Fruit fly (Drosophila melanogaster) whole organism, prepupa: ENCODE measurements around the gene CG15539.

ENCODE experiments used
- Blimp-1 ChIP-seq: fragments of 200-800 bp; sonication (Bioruptor generic); optimal IDR thresholded peaks from 3 replicates; lab custom pipeline; 2017; ENCODE audit warnings: missing biosample characterization, missing genetic modification characterization, mild to moderate bottlenecking, moderate library complexity, missing genetic modification reagents
- CG10669 ChIP-seq: fragments of 200-800 bp; sonication (Bioruptor generic); optimal IDR thresholded peaks from 3 replicates; lab custom pipeline; 2018; ENCODE audit warnings: missing biosample characterization, mild to moderate bottlenecking, missing genetic modification characterization, moderate library complexity
- CG11294 ChIP-seq: fragments of 200-800 bp; sonication (Bioruptor generic); IDR thresholded peaks from 2 replicates; pipeline ENCODE4 v1.3.6; 2022; ENCODE audit warnings: missing biosample characterization, missing genetic modification characterization
- CG11762 ChIP-seq: fragments of 200-800 bp; sonication (Bioruptor generic); optimal IDR thresholded peaks from 3 replicates; lab custom pipeline; 2016; ENCODE audit warnings: missing biosample characterization, missing genetic modification characterization; ENCODE audit not compliant: insufficient read depth
- CG15336 ChIP-seq: fragments of 200-800 bp; sonication (Bioruptor generic); IDR thresholded peaks from 2 replicates; pipeline ENCODE4 v1.3.6; 2022; ENCODE audit warnings: missing biosample characterization, missing genetic modification characterization
- CG16779 ChIP-seq: fragments of 200-800 bp; sonication (Bioruptor generic); optimal IDR thresholded peaks from 3 replicates; lab custom pipeline; 2017; ENCODE audit warnings: missing biosample characterization, mild to moderate bottlenecking, missing genetic modification characterization
- CG3032 ChIP-seq: fragments of 200-800 bp; optimal IDR thresholded peaks from 2 replicates; lab custom pipeline; 2019; ENCODE audit warnings: missing biosample characterization, mild to moderate bottlenecking, missing genetic modification characterization, moderate library complexity
- CG31627 ChIP-seq: fragments of 200-800 bp; sonication (Bioruptor generic); optimal IDR thresholded peaks from 3 replicates; lab custom pipeline; 2016; ENCODE audit warnings: missing biosample characterization, missing genetic modification characterization
- CG34406 ChIP-seq: fragments of 200-800 bp; sonication (Bioruptor generic); optimal IDR thresholded peaks from 3 replicates; lab custom pipeline; 2016; ENCODE audit warnings: missing biosample characterization, missing genetic modification characterization
- CG3919 ChIP-seq: fragments of 200-800 bp; sonication (Bioruptor generic); optimal IDR thresholded peaks from 3 replicates; lab custom pipeline; 2016; ENCODE audit warnings: missing biosample characterization, missing genetic modification characterization
- CG4318 ChIP-seq: fragments of 200-800 bp; sonication (Bioruptor generic); optimal IDR thresholded peaks from 3 replicates; lab custom pipeline; 2017; ENCODE audit warnings: missing biosample characterization, mild to moderate bottlenecking, missing genetic modification characterization
- CG6163 ChIP-seq: fragments of 200-800 bp; sonication (Bioruptor generic); IDR thresholded peaks from 3 replicates; pipeline ENCODE4 v1.3.6; 2022; ENCODE audit warnings: missing biosample characterization, missing genetic modification characterization
- CG6276 ChIP-seq: fragments of 200-800 bp; sonication (Bioruptor generic); optimal IDR thresholded peaks from 2 replicates; lab custom pipeline; 2017; ENCODE audit warnings: missing biosample characterization, mild to moderate bottlenecking, missing genetic modification characterization
- CG6808 ChIP-seq: fragments of 200-800 bp; sonication (Bioruptor generic); optimal IDR thresholded peaks from 3 replicates; lab custom pipeline; 2017; ENCODE audit warnings: missing biosample characterization, missing genetic modification characterization, mild to moderate bottlenecking, moderate library complexity, missing genetic modification reagents
- CG6854 ChIP-seq: fragments of 200-800 bp; sonication (Bioruptor generic); optimal IDR thresholded peaks from 2 replicates; lab custom pipeline; 2017; ENCODE audit warnings: missing biosample characterization, mild to moderate bottlenecking, missing genetic modification characterization
- CG7368 ChIP-seq: fragments of 200-800 bp; sonication (Bioruptor generic); optimal IDR thresholded peaks from 3 replicates; lab custom pipeline; 2016; ENCODE audit warnings: missing biosample characterization, missing genetic modification characterization
- CG8119 ChIP-seq: fragments of 200-800 bp; sonication (Bioruptor generic); IDR thresholded peaks from 3 replicates; pipeline ENCODE4 v1.3.6; 2022; ENCODE audit warnings: missing biosample characterization, missing genetic modification characterization
- CG8319 ChIP-seq: fragments of 200-800 bp; sonication (Bioruptor generic); optimal IDR thresholded peaks from 3 replicates; lab custom pipeline; 2016; ENCODE audit warnings: missing biosample characterization, missing genetic modification characterization
- CG8632 ChIP-seq: fragments of 200-800 bp; sonication (Bioruptor generic); optimal IDR thresholded peaks from 3 replicates; lab custom pipeline; 2016; ENCODE audit warnings: missing biosample characterization, missing genetic modification characterization
- CG9139 ChIP-seq: fragments of 200-800 bp; sonication (Bioruptor generic); optimal IDR thresholded peaks from 3 replicates; lab custom pipeline; 2017; ENCODE audit warnings: missing biosample characterization, mild to moderate bottlenecking, missing genetic modification characterization
- Eip75B ChIP-seq: fragments of 200-800 bp; sonication (Bioruptor generic); optimal IDR thresholded peaks from 3 replicates; lab custom pipeline; 2016; ENCODE audit warnings: missing biosample characterization, missing genetic modification characterization
- Eip78C ChIP-seq: fragments of 200-800 bp; sonication (Bioruptor generic); peaks from one replicate; lab custom pipeline; 2016; ENCODE audit warnings: missing biosample characterization, missing genetic modification characterization
- Ets21C ChIP-seq: fragments of 200-800 bp; sonication (Bioruptor generic); optimal IDR thresholded peaks from 3 replicates; lab custom pipeline; 2016; ENCODE audit warnings: missing biosample characterization, missing genetic modification characterization
- Ets96B ChIP-seq: fragments of 200-800 bp; optimal IDR thresholded peaks from 2 replicates; lab custom pipeline; 2019; ENCODE audit warnings: missing biosample characterization, mild to moderate bottlenecking, missing genetic modification characterization, moderate library complexity
- Hr38 ChIP-seq: sonication (Bioruptor generic); optimal IDR thresholded peaks from 2 replicates; lab custom pipeline; 2016; ENCODE audit warnings: missing biosample characterization, missing genetic modification characterization
- Hr4 ChIP-seq: fragments of 200-800 bp; sonication (Bioruptor generic); optimal IDR thresholded peaks from 3 replicates; lab custom pipeline; 2016; ENCODE audit warnings: missing biosample characterization, missing genetic modification characterization
- Lpt ChIP-seq: fragments of 200-800 bp; sonication (Bioruptor generic); optimal IDR thresholded peaks from 3 replicates; lab custom pipeline; 2016; ENCODE audit warnings: missing biosample characterization, missing genetic modification characterization
- Met ChIP-seq: fragments of 200-800 bp; sonication (Bioruptor generic); optimal IDR thresholded peaks from 3 replicates; lab custom pipeline; 2016; ENCODE audit warnings: missing biosample characterization, missing genetic modification characterization
- Smox ChIP-seq: fragments of 200-800 bp; sonication (Bioruptor generic); optimal IDR thresholded peaks from 3 replicates; lab custom pipeline; 2016; ENCODE audit warnings: missing biosample characterization, missing genetic modification characterization
- Sox102F ChIP-seq: fragments of 200-800 bp; sonication (Bioruptor generic); optimal IDR thresholded peaks from 2 replicates; lab custom pipeline; 2016; ENCODE audit warnings: missing biosample characterization, mild to moderate bottlenecking, missing genetic modification characterization
- Sox14 ChIP-seq: fragments of 200-800 bp; sonication (Bioruptor generic); optimal IDR thresholded peaks from 3 replicates; lab custom pipeline; 2016; ENCODE audit warnings: missing biosample characterization, missing genetic modification characterization
- Sox15 ChIP-seq: fragments of 200-800 bp; sonication (Bioruptor generic); optimal IDR thresholded peaks from 3 replicates; lab custom pipeline; 2016; ENCODE audit warnings: missing biosample characterization, missing genetic modification characterization
- achi ChIP-seq: fragments of 200-800 bp; sonication (Bioruptor generic); optimal IDR thresholded peaks from 3 replicates; lab custom pipeline; 2016; ENCODE audit warnings: missing biosample characterization, missing genetic modification characterization
- acj6 ChIP-seq: fragments of 200-800 bp; sonication (Bioruptor generic); optimal IDR thresholded peaks from 3 replicates; lab custom pipeline; 2016; ENCODE audit warnings: missing biosample characterization, missing genetic modification characterization
- cyc ChIP-seq: fragments of 200-800 bp; sonication (Bioruptor generic); optimal IDR thresholded peaks from 3 replicates; lab custom pipeline; 2016; ENCODE audit warnings: missing biosample characterization, missing genetic modification characterization
- dac ChIP-seq: fragments of 200-800 bp; sonication (Bioruptor generic); optimal IDR thresholded peaks from 2 replicates; lab custom pipeline; 2017; ENCODE audit warnings: missing biosample characterization, mild to moderate bottlenecking, missing genetic modification characterization
- dsx ChIP-seq: fragments of 200-800 bp; optimal IDR thresholded peaks from 3 replicates; lab custom pipeline; 2019; ENCODE audit warnings: missing biosample characterization, mild to moderate bottlenecking, missing genetic modification characterization, moderate library complexity; ENCODE audit not compliant: poor library complexity, severe bottlenecking
- eg ChIP-seq: fragments of 200-800 bp; sonication (Bioruptor generic); IDR thresholded peaks from 3 replicates; pipeline ENCODE4 v1.3.6; 2022; ENCODE audit warnings: missing biosample characterization, missing genetic modification characterization
- esn ChIP-seq: fragments of 200-800 bp; sonication (Bioruptor generic); optimal IDR thresholded peaks from 2 replicates; lab custom pipeline; 2016; ENCODE audit warnings: missing biosample characterization, mild to moderate bottlenecking, missing genetic modification characterization, moderate library complexity
- fd85E ChIP-seq: fragments of 200-800 bp; sonication (Bioruptor generic); optimal IDR thresholded peaks from 3 replicates; lab custom pipeline; 2016; ENCODE audit warnings: missing biosample characterization, missing genetic modification characterization
- fkh ChIP-seq: fragments of 200-800 bp; sonication (Bioruptor generic); optimal IDR thresholded peaks from 3 replicates; lab custom pipeline; 2017; ENCODE audit warnings: missing biosample characterization, mild to moderate bottlenecking, missing genetic modification characterization, moderate library complexity
- lz ChIP-seq: fragments of 200-800 bp; sonication (Bioruptor generic); optimal IDR thresholded peaks from 3 replicates; lab custom pipeline; 2016; ENCODE audit warnings: missing biosample characterization, missing genetic modification characterization
- net ChIP-seq: fragments of 200-800 bp; sonication (Bioruptor generic); optimal IDR thresholded peaks from 3 replicates; lab custom pipeline; 2016; ENCODE audit warnings: missing biosample characterization, missing genetic modification characterization
- salr ChIP-seq, 2 experiments: fragments of 200-800 bp; sonication (Bioruptor generic); optimal IDR thresholded peaks; 3 replicates each; lab custom pipeline; 2016 to 2018; ENCODE audit warnings: missing biosample characterization in 2 of 2, missing genetic modification characterization in 2 of 2, mild to moderate bottlenecking in 1 of 2
- spab ChIP-seq: fragments of 200-800 bp; sonication (Bioruptor generic); optimal IDR thresholded peaks from 2 replicates; lab custom pipeline; 2017; ENCODE audit warnings: missing biosample characterization, mild to moderate bottlenecking, missing genetic modification characterization, missing genetic modification reagents
- ss ChIP-seq, 2 experiments: fragments of 200-800 bp; sonication (Bioruptor generic); optimal IDR thresholded peaks; 2 replicates in 1 of 2; 3 replicates in 1 of 2; lab custom pipeline; 2017 to 2018; ENCODE audit warnings: mild to moderate bottlenecking in 2 of 2, missing biosample characterization in 2 of 2, missing genetic modification characterization in 2 of 2, moderate library complexity in 1 of 2
- svp ChIP-seq: fragments of 200-800 bp; sonication (Bioruptor generic); peaks from one replicate; lab custom pipeline; 2016; ENCODE audit warnings: missing biosample characterization, missing genetic modification characterization
- topi ChIP-seq: fragments of 200-800 bp; sonication (Bioruptor generic); optimal IDR thresholded peaks from 3 replicates; lab custom pipeline; 2016; ENCODE audit warnings: missing biosample characterization, missing genetic modification characterization
- vri ChIP-seq: fragments of 200-800 bp; sonication (Bioruptor generic); optimal IDR thresholded peaks from 3 replicates; lab custom pipeline; 2016; ENCODE audit warnings: missing biosample characterization, mild to moderate bottlenecking, missing genetic modification characterization

The CG15539 gene

DNA sequence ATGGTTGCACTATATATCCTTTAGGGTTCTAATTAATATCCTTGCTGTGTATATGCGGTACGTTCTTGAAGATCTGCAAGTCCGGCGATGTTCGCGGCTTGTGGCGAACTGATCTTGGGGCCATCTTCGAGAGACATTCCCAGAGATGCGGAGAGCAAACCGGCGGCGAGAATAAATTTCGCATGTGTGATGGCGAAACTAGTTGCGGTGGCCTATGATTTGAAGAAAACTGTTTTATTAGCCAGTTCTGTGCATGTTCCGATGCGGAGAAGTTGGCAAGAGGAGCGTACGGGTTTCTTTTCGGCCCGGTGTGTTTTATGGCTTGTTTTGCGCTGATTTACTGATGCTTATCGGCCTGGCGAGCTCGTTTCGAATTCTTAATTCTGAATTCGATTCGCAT, 5.6 kb upstream of the CG15539 start, which contains the start of gene PH4alphaNE1:
PH4alphaNE1 (minus strand) TSS at position 101 of the 400 bp plus-strand sequence.
- no peak for TF ChIP-seq Sox14
- TF ChIP-seq CG16779 (tag; lab: Kevin White, UChicago) = no peak
- no peak for TF ChIP-seq CG9139 (GFP tag; lab: Kevin White, UChicago)

DNA sequence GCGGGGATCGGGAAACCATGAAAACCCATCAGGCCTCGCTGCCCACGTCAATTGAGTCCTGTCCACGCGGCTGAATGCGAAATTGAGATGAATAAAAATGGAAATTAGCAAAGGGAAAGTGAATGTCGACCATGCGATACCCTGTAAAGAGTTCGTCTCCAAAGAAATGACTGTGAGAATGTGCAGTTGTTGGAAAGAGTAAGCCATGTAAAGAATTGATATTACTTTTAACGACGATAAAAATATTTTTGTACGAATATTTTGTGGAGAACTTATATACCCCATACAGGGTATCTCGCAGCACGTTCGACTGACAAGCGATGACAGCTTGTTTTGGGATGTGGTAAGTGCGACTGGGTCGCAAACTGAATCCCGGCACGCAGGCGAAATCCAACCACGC, 4.6 kb upstream of the CG15539 start:
- 0 out of 2 replicates have a peak, but pooled peaks have one; percentile 38 for TF ChIP-seq CG11294 (GFP tag; lab: Robert Waterston, UW)
- TF ChIP-seq Smox (GFP tag; lab: Kevin White, UChicago) = peak; percentile 62
- TF ChIP-seq CG4318 (GFP tag; lab: Kevin White, UChicago) = peak; percentile 52
- peak; percentile 30 for TF ChIP-seq Blimp-1 (GFP tag; lab: Kevin White, UChicago)
- TF ChIP-seq CG6163 (GFP tag; lab: Robert Waterston, UW) = peak; percentile 82
- peak; percentile 76 for TF ChIP-seq cyc (GFP tag; lab: Kevin White, UChicago)
- peak; percentile 68 for TF ChIP-seq Sox14
- peak; percentile 43 for TF ChIP-seq CG6808
- TF ChIP-seq eg (GFP tag; lab: Robert Waterston, UW) = peak; percentile 76
- TF ChIP-seq ss (GFP tag; optimal IDR thresholded peaks at IDR 0.05; lab: Kevin White, UChicago) = no peak
- TF ChIP-seq salr (GFP tag; optimal IDR thresholded peaks at IDR 0.05; lab: Kevin White, UChicago) = peak; percentile 1 to 41
- TF ChIP-seq CG6854 (GFP tag; lab: Kevin White, UChicago) = no peak
- peak; percentile 54 for TF ChIP-seq CG34406 (GFP tag; lab: Kevin White, UChicago)
- peak; percentile 25 for TF ChIP-seq CG11762 (GFP tag; lab: Kevin White, UChicago)
- TF ChIP-seq dsx = no peak
- peak; percentile 66 for TF ChIP-seq achi
- TF ChIP-seq esn (GFP tag; lab: Kevin White, UChicago) = no peak
- peak; percentile 76 for TF ChIP-seq CG3919 (GFP tag; lab: Kevin White, UChicago)
- TF ChIP-seq acj6 (GFP tag; lab: Kevin White, UChicago) = peak; percentile 69
- peak; percentile 56 for TF ChIP-seq CG10669 (GFP tag; lab: Kevin White, UChicago)
- no peak for TF ChIP-seq fd85E
- peak; percentile 72 for TF ChIP-seq CG15336 (GFP tag; lab: Robert Waterston, UW)
- peak; percentile 72 for TF ChIP-seq topi (GFP tag; lab: Kevin White, UChicago)
- TF ChIP-seq CG9139 (GFP tag; lab: Kevin White, UChicago) = peak; percentile 16
- no peak for TF ChIP-seq vri (GFP tag; lab: Kevin White, UChicago)
- TF ChIP-seq lz (GFP tag; lab: Kevin White, UChicago) = peak; percentile 76
- TF ChIP-seq CG7368 = peak; percentile 37
- TF ChIP-seq CG6276 = peak; percentile 40
- TF ChIP-seq CG8632 = peak; percentile 26
- TF ChIP-seq fkh (GFP tag; lab: Kevin White, UChicago) = no peak
- peak; percentile 73 for TF ChIP-seq CG8119
- TF ChIP-seq Sox102F = peak; percentile 67
- TF ChIP-seq Lpt (GFP tag; lab: Kevin White, UChicago) = no peak
- TF ChIP-seq CG31627 (GFP tag; lab: Kevin White, UChicago) = peak; percentile 83
- TF ChIP-seq dac (GFP tag; lab: Kevin White, UChicago) = no peak
- peak; percentile 76 for TF ChIP-seq Met
- TF ChIP-seq svp = peak; percentile 86
- TF ChIP-seq Hr38 = no peak
- TF ChIP-seq CG3032 (tag; lab: Kevin White, UChicago) = no peak
- TF ChIP-seq Sox15 (GFP tag; lab: Kevin White, UChicago) = peak; percentile 48
- TF ChIP-seq net (GFP tag; lab: Kevin White, UChicago) = peak; percentile 47
- TF ChIP-seq Ets96B = no peak
- peak; percentile 21 for TF ChIP-seq CG16779 (tag; lab: Kevin White, UChicago)
- peak; percentile 63 for TF ChIP-seq Eip75B
- peak; percentile 78 for TF ChIP-seq Hr4 (GFP tag; lab: Kevin White, UChicago)
- peak; percentile 63 for TF ChIP-seq Ets21C (GFP tag; lab: Kevin White, UChicago)
- TF ChIP-seq spab = peak; percentile 38
- TF ChIP-seq Eip78C (GFP tag; lab: Kevin White, UChicago) = no peak
- TF ChIP-seq CG8319 = peak; percentile 28
